Worm (Caenorhabditis elegans) whole organism, L1 larva: ENCODE data around the gene W08E12.9.

Source experiments
- C34B4.2 ChIP-seq: sonication (generic microtip); optimal IDR thresholded peaks from 2 replicates; lab custom pipeline; 2017; ENCODE audit warnings: mild to moderate bottlenecking, missing genetic modification characterization, missing compliant biosample characterization
- F16B12.6 ChIP-seq: fragments of 150-350 bp; optimal IDR thresholded peaks from 2 replicates; lab custom pipeline; 2014; ENCODE audit warnings: missing biosample characterization, missing genetic modification characterization
- aha-1 ChIP-seq: fragments of 150-350 bp; optimal IDR thresholded peaks from 2 replicates; lab custom pipeline; 2014; ENCODE audit warnings: missing biosample characterization, missing genetic modification characterization
- alr-1 ChIP-seq: fragments of 200-800 bp; sonication (Bioruptor generic); optimal IDR thresholded peaks from 2 replicates; lab custom pipeline; 2018; ENCODE audit warnings: borderline replicate concordance, mild to moderate bottlenecking, missing genetic modification characterization, missing compliant biosample characterization
- blmp-1 ChIP-seq: fragments of 150-350 bp; optimal IDR thresholded peaks from 2 replicates; lab custom pipeline; 2014; ENCODE audit warnings: missing biosample characterization, missing genetic modification characterization
- ceh-63 ChIP-seq: fragments of 200-800 bp; sonication (Bioruptor generic); optimal IDR thresholded peaks from 2 replicates; lab custom pipeline; 2018; ENCODE audit warnings: mild to moderate bottlenecking, missing genetic modification characterization, missing compliant biosample characterization
- ceh-82 ChIP-seq, 3 experiments: fragments of 150-350 bp in 1 of 3; sonication (generic microtip) in 2 of 3; optimal IDR thresholded peaks; 2 replicates each; lab custom pipeline; 2014 to 2017; ENCODE audit warnings: missing biosample characterization in 3 of 3, missing genetic modification characterization in 3 of 3
- ceh-88 ChIP-seq: fragments of 200-800 bp; sonication (Bioruptor generic); IDR thresholded peaks from 2 replicates; pipeline ENCODE4 v1.3.6; 2022; ENCODE audit warnings: missing genetic modification characterization, missing compliant biosample characterization
- ceh-90 ChIP-seq: sonication (generic microtip); optimal IDR thresholded peaks from 2 replicates; lab custom pipeline; 2016; ENCODE audit warnings: missing genetic modification characterization, missing compliant biosample characterization
- ces-1 ChIP-seq: fragments of 150-350 bp; optimal IDR thresholded peaks from 2 replicates; lab custom pipeline; 2014; ENCODE audit warnings: missing biosample characterization, missing genetic modification reagents, missing genetic modification characterization
- efl-1 ChIP-seq, 4 experiments: fragments of 150-350 bp; optimal IDR thresholded peaks in 3 of 4; peaks in 1 of 4; 1 replicate in 1 of 4; 2 replicates in 3 of 4; lab custom pipeline; 2014; ENCODE audit warnings: missing biosample characterization in 2 of 4, missing genetic modification characterization in 2 of 4, missing genetic modification reagents in 2 of 4
- efl-3 ChIP-seq: fragments of 200-800 bp; sonication (Bioruptor generic); optimal IDR thresholded peaks from 2 replicates; lab custom pipeline; 2018; ENCODE audit warnings: mild to moderate bottlenecking, missing genetic modification characterization, missing compliant biosample characterization
- egl-13 ChIP-seq: sonication (generic microtip); optimal IDR thresholded peaks from 2 replicates; lab custom pipeline; 2016; ENCODE audit warnings: missing genotype, missing genetic modification reagents, missing genetic modification characterization, missing compliant biosample characterization
- fkh-10 ChIP-seq: sonication (generic microtip); optimal IDR thresholded peaks from 2 replicates; lab custom pipeline; 2017; ENCODE audit warnings: missing biosample characterization, missing genetic modification reagents, missing genetic modification characterization
- hpl-2 ChIP-seq: fragments of 150-350 bp; optimal IDR thresholded peaks from 2 replicates; lab custom pipeline; 2014; ENCODE audit warnings: missing biosample characterization, missing genetic modification reagents, missing genetic modification characterization
- irx-1 ChIP-seq: sonication (generic microtip); optimal IDR thresholded peaks from 2 replicates; lab custom pipeline; 2016; ENCODE audit warnings: missing genetic modification characterization, missing compliant biosample characterization
- isw-1 ChIP-seq: fragments of 200-800 bp; sonication (Bioruptor generic); IDR thresholded peaks from 2 replicates; pipeline ENCODE4 v1.3.6; 2022; ENCODE audit warnings: missing genetic modification characterization, missing compliant biosample characterization
- jun-1 ChIP-seq: fragments of 150-350 bp; optimal IDR thresholded peaks from 2 replicates; lab custom pipeline; 2014; ENCODE audit warnings: missing biosample characterization, missing genetic modification reagents, missing genetic modification characterization
- lin-13 ChIP-seq: fragments of 150-350 bp; optimal IDR thresholded peaks from 2 replicates; lab custom pipeline; 2014; ENCODE audit warnings: missing biosample characterization, missing genetic modification reagents, missing genetic modification characterization
- lir-3 ChIP-seq: sonication (generic microtip); optimal IDR thresholded peaks from 2 replicates; lab custom pipeline; 2016; ENCODE audit warnings: mild to moderate bottlenecking, missing genetic modification characterization, moderate library complexity, missing compliant biosample characterization; ENCODE audit not compliant: poor library complexity
- lsy-2 ChIP-seq, 2 experiments: fragments of 150-350 bp; optimal IDR thresholded peaks; 2 replicates each; lab custom pipeline; 2014; ENCODE audit warnings: missing biosample characterization in 2 of 2, missing genetic modification characterization in 2 of 2
- nhr-47 ChIP-seq: sonication (generic microtip); optimal IDR thresholded peaks from 2 replicates; lab custom pipeline; 2016; ENCODE audit warnings: mild to moderate bottlenecking, missing genetic modification characterization, moderate library complexity, missing compliant biosample characterization
- nhr-85 ChIP-seq: sonication (generic microtip); peaks from one replicate; lab custom pipeline; 2016; ENCODE audit warnings: missing genetic modification characterization, inconsistent platforms, missing compliant biosample characterization
- pag-3 ChIP-seq: sonication (generic microtip); optimal IDR thresholded peaks from 2 replicates; lab custom pipeline; 2017; ENCODE audit warnings: missing genetic modification characterization, mild to moderate bottlenecking, missing compliant biosample characterization, antibody characterized with exemption, borderline replicate concordance; ENCODE audit not compliant: insufficient read depth
- pqm-1 ChIP-seq: sonication (generic microtip); optimal IDR thresholded peaks from 3 replicates; lab custom pipeline; 2017; ENCODE audit warnings: missing biosample characterization, missing genetic modification characterization
- rnt-1 ChIP-seq: sonication (generic microtip); optimal IDR thresholded peaks from 2 replicates; lab custom pipeline; 2016; ENCODE audit warnings: mild to moderate bottlenecking, missing genetic modification characterization, moderate library complexity, missing compliant biosample characterization
- skn-1 ChIP-seq: fragments of 150-350 bp; optimal IDR thresholded peaks from 2 replicates; lab custom pipeline; 2014; ENCODE audit warnings: missing biosample characterization, missing genetic modification characterization
- snpc-4 ChIP-seq: fragments of 150-350 bp; optimal IDR thresholded peaks from 2 replicates; lab custom pipeline; 2014; ENCODE audit warnings: missing biosample characterization, missing genetic modification characterization
- snu-23 ChIP-seq: sonication (generic microtip); optimal IDR thresholded peaks from 2 replicates; lab custom pipeline; 2016; ENCODE audit warnings: missing genetic modification characterization, missing compliant biosample characterization
- sptf-1 ChIP-seq: fragments of 150-350 bp; optimal IDR thresholded peaks from 2 replicates; lab custom pipeline; 2014; ENCODE audit warnings: missing biosample characterization, missing genetic modification characterization
- sup-37 ChIP-seq: fragments of 200-800 bp; sonication (Bioruptor generic); optimal IDR thresholded peaks from 2 replicates; lab custom pipeline; 2018; ENCODE audit warnings: mild to moderate bottlenecking, missing genetic modification characterization, missing compliant biosample characterization
- swsn-7 ChIP-seq: sonication (generic microtip); optimal IDR thresholded peaks from 2 replicates; lab custom pipeline; 2016; ENCODE audit warnings: missing genetic modification characterization, missing compliant biosample characterization
- tbx-2 ChIP-seq: sonication (generic microtip); optimal IDR thresholded peaks from 2 replicates; lab custom pipeline; 2016; ENCODE audit warnings: missing genetic modification characterization, missing compliant biosample characterization
- unc-30 ChIP-seq: sonication (generic microtip); optimal IDR thresholded peaks from 2 replicates; lab custom pipeline; 2017; ENCODE audit warnings: missing biosample characterization, missing genetic modification characterization
- unc-86 ChIP-seq: sonication (generic microtip); optimal IDR thresholded peaks from 2 replicates; lab custom pipeline; 2016; ENCODE audit warnings: missing genetic modification characterization, missing compliant biosample characterization
- vab-15 ChIP-seq: sonication (generic microtip); optimal IDR thresholded peaks from 2 replicates; lab custom pipeline; 2017; ENCODE audit warnings: missing genotype, mild to moderate bottlenecking, missing genetic modification characterization, missing compliant biosample characterization
- zip-4 ChIP-seq: fragments of 200-800 bp; sonication (Bioruptor generic); optimal IDR thresholded peaks from 2 replicates; lab custom pipeline; 2018; ENCODE audit warnings: mild to moderate bottlenecking, missing genetic modification characterization, moderate library complexity, missing compliant biosample characterization
- ztf-11 ChIP-seq, 2 experiments: sonication (generic microtip); optimal IDR thresholded peaks; 2 replicates each; lab custom pipeline; 2016 to 2017; ENCODE audit warnings: missing genetic modification characterization in 2 of 2, missing biosample characterization in 1 of 2, missing compliant biosample characterization in 1 of 2
- ztf-4 ChIP-seq: fragments of 150-350 bp; optimal IDR thresholded peaks from 2 replicates; lab custom pipeline; 2014; ENCODE audit warnings: missing biosample characterization, missing genetic modification characterization

W08E12.9 gene

ce11 chrIV:3293800-3294493, 13.4 kb downstream of the W08E12.9 start:
- TF ChIP-seq skn-1 (tag; lab: Kevin White, UChicago) (no peak), rnt-1 (tag; lab: Kevin White, UChicago) (no peak), tbx-2 (tag; lab: Kevin White, UChicago) (no peak), alr-1 (peak; percentile 62), ceh-90 (no peak), isw-1 (GFP tag; lab: Robert Waterston, UW) (no peak), nhr-47 (no peak), ceh-63 (no peak), efl-1 (optimal IDR thresholded peaks at IDR 0.05; lab: Kevin White, UChicago) (no peak), efl-1 (GFP tag; optimal IDR thresholded peaks at IDR 0.05 in 1 of 2; lab: Kevin White, UChicago) (peak in 1 of 2 experiments; percentile 79)

ce11 chrIV:3291977-3292561, 15.3 kb downstream of the W08E12.9 start, which contains the start of gene W08E12.8:
Gene W08E12.8 (plus strand): TSS chrIV:3292371.
- peak; percentile 26 for TF ChIP-seq blmp-1
- TF ChIP-seq ceh-82 (tag; optimal IDR thresholded peaks at IDR 0.05; lab: Kevin White, UChicago): no peak
- TF ChIP-seq snu-23 (GFP tag; lab: Kevin White, UChicago): peak; percentile 5
- peak; percentile 70 for TF ChIP-seq nhr-85 (tag; lab: Kevin White, UChicago)
- no peak for TF ChIP-seq F16B12.6

- TF ChIP-seq vab-15 (no peak), ces-1 (GFP tag; lab: Kevin White, UChicago) (no peak), sptf-1 (no peak), fkh-10 (GFP tag; lab: Kevin White, UChicago) (no peak), nhr-47 (no peak), irx-1 (tag; lab: Kevin White, UChicago) (no peak), hpl-2 (GFP tag; lab: Kevin White, UChicago) (no peak), ceh-88 (GFP tag; lab: Robert Waterston, UW) (no peak), efl-3 (GFP tag; lab: Kevin White, UChicago) (no peak), aha-1 (no peak), isw-1 (GFP tag; lab: Robert Waterston, UW) (no peak), snpc-4 (tag; lab: Kevin White, UChicago) (no peak), efl-1 (optimal IDR thresholded peaks at IDR 0.05; lab: Kevin White, UChicago) (no peak), efl-1 (GFP tag; optimal IDR thresholded peaks at IDR 0.05 in 1 of 2; lab: Kevin White, UChicago) (no peak), egl-13 (tag; lab: Kevin White, UChicago) (no peak), unc-86 (tag; lab: Kevin White, UChicago) (no peak), lir-3 (tag; lab: Kevin White, UChicago) (no peak), C34B4.2 (no peak), rnt-1 (tag; lab: Kevin White, UChicago) (no peak)
Observed at ce11 chrIV:3289237-3289636, 18.1 kb downstream of the W08E12.9 start, which contains the start of gene gcy-23. Gene gcy-23 (minus strand): TSS chrIV:3289337.

ce11 chrIV:3278822-3279221, 28.5 kb downstream of the W08E12.9 start:
- TF ChIP-seq lin-13 (GFP tag; lab: Kevin White, UChicago) (no peak), F16B12.6 (no peak), swsn-7 (tag; lab: Kevin White, UChicago) (no peak), nhr-47 (no peak), hpl-2 (GFP tag; lab: Kevin White, UChicago) (no peak), efl-3 (GFP tag; lab: Kevin White, UChicago) (no peak)
- TF ChIP-seq, all 84 proteins: peak for 0

- TF ChIP-seq vab-15 (no peak), jun-1 (tag; lab: Kevin White, UChicago) (no peak), ztf-11 (tag; optimal IDR thresholded peaks at IDR 0.05; lab: Kevin White, UChicago) (no peak), fkh-10 (GFP tag; lab: Kevin White, UChicago) (no peak), ceh-63 (no peak), pqm-1 (tag; lab: Kevin White, UChicago) (no peak), lsy-2 (tag; optimal IDR thresholded peaks at IDR 0.05; lab: Kevin White, UChicago) (no peak), unc-30 (tag; lab: Kevin White, UChicago) (no peak), pag-3 (tag; lab: Kevin White, UChicago) (no peak), zip-4 (GFP tag; lab: Kevin White, UChicago) (no peak), unc-86 (tag; lab: Kevin White, UChicago) (no peak), ztf-4 (tag; lab: Kevin White, UChicago) (no peak), sup-37 (GFP tag; lab: Kevin White, UChicago) (no peak)
- TF ChIP-seq, all 84 proteins: peak for 0
Observed at ce11 chrIV:3273295-3273694, 34.1 kb downstream of the W08E12.9 start, which contains the start of gene T26C12.3. Gene T26C12.3 (minus strand): TSS chrIV:3273395.
